Worm (Caenorhabditis elegans) whole organism, mixed stage, embryonic: Measurements from ENCODE around the gene nhr-44.

Experiments
- ceh-83 ChIP-seq: fragments of 200-800 bp; sonication (Bioruptor generic); optimal IDR thresholded peaks from 2 replicates; lab custom pipeline; 2018; ENCODE audit warnings: mild to moderate bottlenecking, missing genetic modification characterization, missing compliant biosample characterization
- ces-1 ChIP-seq: fragments of 150-350 bp; optimal IDR thresholded peaks from 2 replicates; lab custom pipeline; 2014; ENCODE audit warnings: missing biosample characterization, missing genetic modification reagents, missing genetic modification characterization
- mab-5 ChIP-seq: fragments of 150-350 bp; optimal IDR thresholded peaks from 2 replicates; lab custom pipeline; 2014; ENCODE audit warnings: missing biosample characterization, missing genetic modification characterization
- nhr-2 ChIP-seq: fragments of 150-350 bp; optimal IDR thresholded peaks from 2 replicates; lab custom pipeline; 2014; ENCODE audit warnings: missing biosample characterization, missing genetic modification characterization
- nhr-237 ChIP-seq: fragments of 150-350 bp; optimal IDR thresholded peaks from 2 replicates; lab custom pipeline; 2014; ENCODE audit warnings: missing biosample characterization, missing genetic modification characterization
- snpc-4 ChIP-seq: fragments of 150-350 bp; optimal IDR thresholded peaks from 2 replicates; lab custom pipeline; 2014; ENCODE audit warnings: missing biosample characterization, missing genetic modification characterization

- no peak for TF ChIP-seq ces-1 (GFP tag; lab: Kevin White, UChicago)
- no peak for TF ChIP-seq mab-5 (tag; lab: Kevin White, UChicago)
- TF ChIP-seq snpc-4: no peak
- no peak for TF ChIP-seq ceh-83
- TF ChIP-seq nhr-237 (tag; lab: Kevin White, UChicago): no peak
- TF ChIP-seq nhr-2 (tag; lab: Kevin White, UChicago): no peak
Observed at ce11 chrV:8980845-8981244, 16.9 kb upstream of the nhr-44 start, which contains the start of gene str-84.
